Worm (Caenorhabditis elegans) whole organism, midembryonic: ENCODE results near the gene F09A5.2.

Source experiments
- cog-1 ChIP-seq: sonication (generic microtip); optimal IDR thresholded peaks from 2 replicates; lab custom pipeline; 2016; ENCODE audit warnings: missing genetic modification characterization, missing compliant biosample characterization
- flt-1 ChIP-seq: fragments of 200-800 bp; sonication (Bioruptor generic); IDR thresholded peaks from 2 replicates; pipeline ENCODE4 v1.3.6; 2022; ENCODE audit warnings: missing genetic modification characterization, missing compliant biosample characterization
- klf-2 ChIP-seq: fragments of 200-800 bp; sonication (Bioruptor generic); conservative IDR thresholded peaks from 2 replicates; pipeline ENCODE4 v1.3.6; 2022; ENCODE audit warnings: missing genetic modification reagents, missing genetic modification characterization, missing compliant biosample characterization
- med-1 ChIP-seq: sonication (generic microtip); optimal IDR thresholded peaks from 2 replicates; lab custom pipeline; 2017; ENCODE audit warnings: missing genetic modification characterization, mild to moderate bottlenecking, missing compliant biosample characterization, antibody characterized with exemption, missing genetic modification reagents; ENCODE audit not compliant: insufficient read depth
- tab-1 ChIP-seq: fragments of 200-800 bp; sonication (Bioruptor generic); IDR thresholded peaks from 2 replicates; pipeline ENCODE4 v1.3.6; 2022; ENCODE audit warnings: missing genetic modification characterization, missing compliant biosample characterization
- ztf-23 ChIP-seq: fragments of 200-800 bp; sonication (Bioruptor generic); IDR thresholded peaks from 2 replicates; pipeline ENCODE4 v1.3.6; 2022; ENCODE audit warnings: missing genetic modification reagents, missing genetic modification characterization, missing compliant biosample characterization
- ztf-29 ChIP-seq: fragments of 200-800 bp; sonication (Bioruptor generic); IDR thresholded peaks from 2 replicates; pipeline ENCODE4 v1.3.6; 2022; ENCODE audit warnings: missing genetic modification reagents, missing genetic modification characterization, missing compliant biosample characterization

ce11 chrX:13171206-13171605 lies 36.3 kb downstream of the F09A5.2 start:
- TF ChIP-seq flt-1 (GFP tag; lab: Robert Waterston, UW), result no peak
- TF ChIP-seq cog-1, result no peak
- no peak for TF ChIP-seq ztf-23
- TF ChIP-seq med-1 (GFP tag; lab: Kevin White, UChicago), result no peak
- TF ChIP-seq ztf-29, result no peak
- TF ChIP-seq tab-1, result no peak
- no peak for TF ChIP-seq klf-2 (GFP tag; lab: Robert Waterston, UW)
